Fruit fly (Drosophila melanogaster) whole organism: Measurements from ENCODE around the gene Sac1.
"Not testable (repeated sequence)": the region's sequence is repeated elsewhere in the genome, so short reads cannot be mapped to it uniquely, and the experiment has no call there.

ENCODE experiments used
- CG8478 ChIP-seq: fragments of >200 bp; optimal IDR thresholded peaks from 2 replicates; lab custom pipeline; 2018; ENCODE audit warnings: inconsistent platforms
- Dll ChIP-seq: fragments of >200 bp; optimal IDR thresholded peaks from 2 replicates; lab custom pipeline; 2017
- EcR ChIP-seq, 2 experiments: fragments of >200 bp; optimal IDR thresholded peaks; 2 replicates each; lab custom pipeline; 2017; ENCODE audit warnings: missing biosample characterization in 2 of 2, missing genetic modification characterization in 2 of 2, missing genetic modification reagents in 2 of 2
- pan ChIP-seq: fragments of >200 bp; optimal IDR thresholded peaks from 2 replicates; lab custom pipeline; 2017
- psq ChIP-seq: fragments of >200 bp; optimal IDR thresholded peaks from 2 replicates; lab custom pipeline; 2017
- usp ChIP-seq: fragments of >200 bp; optimal IDR thresholded peaks from 2 replicates; lab custom pipeline; 2017; ENCODE audit warnings: missing biosample characterization, missing genetic modification characterization, mixed read lengths

The Sac1 gene

dm6 chr3L:1216460-1216859 is 31.2 kb upstream of the Sac1 start:
- no peak for TF ChIP-seq EcR (GFP tag; optimal IDR thresholded peaks at IDR 0.05; lab: Kevin White, UChicago)

dm6 chr3L:1218596-1218995 is 29.0 kb upstream of the Sac1 start, which contains the start of gene LysP:
Gene LysP, minus strand, starts transcription at chr3L:1218696.
- TF ChIP-seq EcR (GFP tag; optimal IDR thresholded peaks at IDR 0.05; lab: Kevin White, UChicago): no peak
- TF ChIP-seq Dll: no peak
- no peak for TF ChIP-seq psq (lab: Kevin White, UChicago)
- no peak for TF ChIP-seq usp

- TF ChIP-seq psq (lab: Kevin White, UChicago) (no peak), usp (no peak), EcR (GFP tag; optimal IDR thresholded peaks at IDR 0.05; lab: Kevin White, UChicago) (no peak), CG8478 (lab: Kevin White, UChicago) (no peak), pan (lab: Kevin White, UChicago) (no peak), Dll (no peak)
Measured at dm6 chr3L:1227303-1227797, 20.3 kb upstream of the Sac1 start, which contains the start of gene LysS. Gene LysS, plus strand, starts transcription at chr3L:1227747.

dm6 chr3L:1232582-1232981 is 15.0 kb upstream of the Sac1 start, which contains the start of gene CG33965:
Gene CG33965, plus strand, starts transcription at chr3L:1232882.
- TF ChIP-seq pan (lab: Kevin White, UChicago): no peak
- no peak for TF ChIP-seq psq (lab: Kevin White, UChicago)
- TF ChIP-seq usp: no peak
- no peak for TF ChIP-seq EcR (GFP tag; optimal IDR thresholded peaks at IDR 0.05; lab: Kevin White, UChicago)
- TF ChIP-seq Dll: no peak
- TF ChIP-seq CG8478 (lab: Kevin White, UChicago): no peak

- no peak for TF ChIP-seq pan (lab: Kevin White, UChicago)
- TF ChIP-seq usp: no peak
- TF ChIP-seq psq (lab: Kevin White, UChicago): no peak
- no peak for TF ChIP-seq CG8478 (lab: Kevin White, UChicago)
Measured at dm6 chr3L:1233830-1234229, 13.8 kb upstream of the Sac1 start, which contains the start of gene CG33966. Gene CG33966, plus strand, starts transcription at chr3L:1234130.

dm6 chr3L:1235426-1235825 is 12.2 kb upstream of the Sac1 start, which contains the start of gene galene:
Gene galene, plus strand, starts transcription at chr3L:1235726.
- no peak for TF ChIP-seq Dll
- no peak for TF ChIP-seq pan (lab: Kevin White, UChicago)
- no peak for TF ChIP-seq EcR (GFP tag; optimal IDR thresholded peaks at IDR 0.05; lab: Kevin White, UChicago)
- TF ChIP-seq psq (lab: Kevin White, UChicago): no peak
- no peak for TF ChIP-seq usp

- TF ChIP-seq EcR (GFP tag; optimal IDR thresholded peaks at IDR 0.05; lab: Kevin White, UChicago): no peak
- TF ChIP-seq usp: no peak
- TF ChIP-seq Dll: no peak
- no peak for TF ChIP-seq CG8478 (lab: Kevin White, UChicago)
- TF ChIP-seq pan (lab: Kevin White, UChicago): no peak
- TF ChIP-seq psq (lab: Kevin White, UChicago): no peak
Measured at dm6 chr3L:1238219-1238618, 9.4 kb upstream of the Sac1 start, which contains the start of gene CG9192. Gene CG9192, minus strand, starts transcription at chr3L:1238319.

- TF ChIP-seq Dll; pan (lab: Kevin White, UChicago); usp: not testable (repeated sequence)
Measured at dm6 chr3L:1245810-1246209, 1.8 kb upstream of the Sac1 start, which contains the start of gene Klp61F. Gene Klp61F, minus strand, starts transcription at chr3L:1245910.

dm6 chr3L:1246823-1247222 is 794 bp upstream of the Sac1 start, which contains the start of gene CG32318:
Gene CG32318, minus strand, starts transcription at chr3L:1246923.
- TF ChIP-seq Dll; CG8478 (lab: Kevin White, UChicago); psq (lab: Kevin White, UChicago): not testable (repeated sequence)

- TF ChIP-seq EcR (GFP tag; optimal IDR thresholded peaks at IDR 0.05; lab: Kevin White, UChicago) (no peak), CG8478 (lab: Kevin White, UChicago) (no peak), pan (lab: Kevin White, UChicago) (no peak), usp (no peak), Dll (no peak), psq (lab: Kevin White, UChicago) (no peak)
Measured at dm6 chr3L:1250396-1250795, 2.8 kb downstream of the Sac1 start, which contains the start of gene Bfc. Gene Bfc, plus strand, starts transcription at chr3L:1250696.

- TF ChIP-seq EcR (GFP tag; optimal IDR thresholded peaks at IDR 0.05; lab: Kevin White, UChicago): no peak
- no peak for TF ChIP-seq CG8478 (lab: Kevin White, UChicago)
Measured at dm6 chr3L:1251712-1252111, 4.1 kb downstream of the Sac1 start, which contains the start of the genes CG9130 and CG9133. Gene CG9130, plus strand, starts transcription at chr3L:1252012. Gene CG9133, plus strand, starts transcription at chr3L:1252012.

- TF ChIP-seq Dll (no peak), usp (no peak), psq (lab: Kevin White, UChicago) (no peak)
Measured at dm6 chr3L:1256061-1256780, 8.6 kb downstream of the Sac1 start, which contains the start of gene tfc. Gene tfc, plus strand, starts transcription at chr3L:1256449.

dm6 chr3L:1258547-1258946 is 10.9 kb downstream of the Sac1 start:
- TF ChIP-seq Dll (no peak), pan (lab: Kevin White, UChicago) (no peak), psq (lab: Kevin White, UChicago) (no peak), usp (no peak), CG8478 (lab: Kevin White, UChicago) (no peak), EcR (GFP tag; optimal IDR thresholded peaks at IDR 0.05; lab: Kevin White, UChicago) (no peak)
